Worm (Caenorhabditis elegans): ENCODE results near the gene exo-1.

The exo-1 gene

ce11 chrIII:13439415-13439814 lies 16.1 kb downstream of the exo-1 start, which contains the start of gene ciao-2B (continued):
- no peak for TF ChIP-seq sptf-1 (tag; optimal IDR thresholded peaks at IDR 0.05)
- TF ChIP-seq tlp-1 (tag; optimal IDR thresholded peaks at IDR 0.05): no peak
- peak; percentile 83 for TF ChIP-seq ceh-90 (tag; optimal IDR thresholded peaks at IDR 0.05)
- TF ChIP-seq F16B12.6 (tag; optimal IDR thresholded peaks at IDR 0.05): no peak
- no peak for TF ChIP-seq nhr-20 (tag; optimal IDR thresholded peaks at IDR 0.05)
- peak; percentile 25 to 88 for TF ChIP-seq efl-1 (optimal IDR thresholded peaks at IDR 0.05)
- TF ChIP-seq efl-1 (GFP tag; optimal IDR thresholded peaks at IDR 0.05 in 1 of 2): peak; percentile 91 to 99
- peak in 1 of 3 experiments; percentile 35 for TF ChIP-seq ceh-82 (tag; optimal IDR thresholded peaks at IDR 0.05)
- TF ChIP-seq vab-15 (tag; optimal IDR thresholded peaks at IDR 0.05): no peak
- TF ChIP-seq grh-1 (GFP tag; IDR thresholded peaks at IDR 0.05): no peak
- peak; percentile 62 for TF ChIP-seq nhr-90 (tag; optimal IDR thresholded peaks at IDR 0.05; ENCODE audit: poor library complexity)
- no peak for TF ChIP-seq unc-30 (tag; optimal IDR thresholded peaks at IDR 0.05)
- no peak for TF ChIP-seq pqm-1 (tag; optimal IDR thresholded peaks at IDR 0.05)
- no peak for TF ChIP-seq mef-2 (tag; optimal IDR thresholded peaks at IDR 0.05)
- TF ChIP-seq lin-14 (GFP tag; optimal IDR thresholded peaks at IDR 0.05): no peak
- TF ChIP-seq nhr-84 (tag; optimal IDR thresholded peaks at IDR 0.05): no peak
- TF ChIP-seq dsc-1 (tag; optimal IDR thresholded peaks at IDR 0.05): peak; percentile 52
- TF ChIP-seq fkh-4 (tag; optimal IDR thresholded peaks at IDR 0.05; ENCODE audit: borderline replicate concordance): peak; percentile 5
- no peak for TF ChIP-seq C04F5.9 (tag; optimal IDR thresholded peaks at IDR 0.05)
- no peak for TF ChIP-seq pag-3 (tag; optimal IDR thresholded peaks at IDR 0.05; ENCODE audit: borderline replicate concordance, insufficient read depth)
- peak; percentile 38 to 71 for TF ChIP-seq lsy-2 (tag; optimal IDR thresholded peaks at IDR 0.05)
- TF ChIP-seq C16A3.4 (tag; optimal IDR thresholded peaks at IDR 0.05): no peak
- TF ChIP-seq lin-13 (GFP tag; optimal IDR thresholded peaks at IDR 0.05): no peak
- TF ChIP-seq blmp-1 (tag; optimal IDR thresholded peaks at IDR 0.05): no peak
- TF ChIP-seq fos-1 (tag; optimal IDR thresholded peaks at IDR 0.05): no peak
- TF ChIP-seq elt-3 (tag; optimal IDR thresholded peaks at IDR 0.05): no peak
- 0 out of 2 replicates have a peak, but pooled peaks have one; percentile 22 for TF ChIP-seq isw-1 (GFP tag; IDR thresholded peaks at IDR 0.05)
- TF ChIP-seq unc-98 (GFP tag; IDR thresholded peaks at IDR 0.05): peak; percentile 9; the same call in 1 of the 2 replicates
- TF ChIP-seq rnt-1 (tag; optimal IDR thresholded peaks at IDR 0.05): no peak
- TF ChIP-seq efl-3 (GFP tag; optimal IDR thresholded peaks at IDR 0.05): no peak
- no peak for TF ChIP-seq ama-1 (optimal IDR thresholded peaks at IDR 0.05)

ce11 chrIII:13452824-13453223 lies 29.5 kb downstream of the exo-1 start:
- TF ChIP-seq ztf-11 (tag; optimal IDR thresholded peaks at IDR 0.05) (no peak), elt-3 (tag; optimal IDR thresholded peaks at IDR 0.05) (no peak), nhr-28 (tag; optimal IDR thresholded peaks at IDR 0.05) (no peak)

DNA sequence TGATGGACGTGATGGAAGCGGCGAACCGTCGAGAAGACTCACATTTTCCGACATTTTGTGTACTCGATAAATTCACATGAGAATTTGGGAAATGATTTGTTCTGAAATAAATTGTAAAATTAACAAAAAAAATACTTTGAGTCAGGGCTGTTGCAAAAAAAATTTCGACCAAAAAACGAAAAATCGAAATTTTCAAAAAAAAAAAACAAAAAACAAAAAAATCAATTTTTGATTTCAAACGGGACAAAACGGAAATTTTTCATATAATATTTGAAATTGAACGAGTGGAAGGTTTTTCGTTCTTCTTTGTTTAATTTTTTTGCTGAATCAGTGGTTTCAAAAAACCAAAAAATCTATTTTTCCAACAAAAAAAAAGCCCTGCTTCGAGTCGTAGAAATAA lies 31.9 kb downstream of the exo-1 start, which contains the start of gene cua-1:
TSS of gene cua-1 (minus strand) at position 101 of the 400 bp plus-strand sequence.
- TF ChIP-seq sup-37 (GFP tag; optimal IDR thresholded peaks at IDR 0.05) (no peak), tlp-1 (tag; optimal IDR thresholded peaks at IDR 0.05) (no peak), ceh-63 (GFP tag; optimal IDR thresholded peaks at IDR 0.05) (no peak), swsn-7 (tag; optimal IDR thresholded peaks at IDR 0.05) (no peak), jun-1 (tag; optimal IDR thresholded peaks at IDR 0.05) (no peak), ama-1 (optimal IDR thresholded peaks at IDR 0.05) (no peak), nhr-84 (tag; optimal IDR thresholded peaks at IDR 0.05) (no peak), ets-5 (GFP tag; IDR thresholded peaks at IDR 0.05) (no peak)

DNA sequence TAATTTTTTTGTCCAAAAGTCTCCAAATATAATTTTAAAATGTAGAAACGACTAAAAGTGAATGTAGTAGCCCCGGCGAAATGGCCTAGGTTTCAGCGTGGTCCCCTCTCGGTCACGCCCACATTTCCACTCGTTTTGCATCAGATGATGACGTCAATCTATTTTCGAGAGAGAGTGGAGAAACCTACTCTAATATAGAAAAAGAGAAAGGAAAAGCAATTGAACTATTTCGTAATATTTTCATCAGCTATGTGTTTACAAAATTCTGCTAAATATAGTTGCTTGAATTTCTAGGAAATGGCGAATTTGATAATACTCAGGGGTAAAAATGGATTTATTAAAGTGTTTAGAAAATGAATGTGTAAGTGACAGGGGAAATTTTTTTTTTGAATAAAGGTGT lies 32.5 kb downstream of the exo-1 start:
- TF ChIP-seq hlh-17 (GFP tag; optimal IDR thresholded peaks at IDR 0.05; ENCODE audit: borderline replicate concordance): no peak
- no peak for TF ChIP-seq Y116A8C.19 (tag; optimal IDR thresholded peaks at IDR 0.05; ENCODE audit: borderline replicate concordance)
- TF ChIP-seq egl-13 (tag; optimal IDR thresholded peaks at IDR 0.05): peak; percentile 51
- no peak for TF ChIP-seq sup-37 (GFP tag; optimal IDR thresholded peaks at IDR 0.05)
- no peak for TF ChIP-seq pag-3 (tag; optimal IDR thresholded peaks at IDR 0.05; ENCODE audit: borderline replicate concordance, insufficient read depth)
- no peak for TF ChIP-seq snu-23 (GFP tag; optimal IDR thresholded peaks at IDR 0.05)
- TF ChIP-seq ceh-88 (GFP tag; IDR thresholded peaks at IDR 0.05): no peak
- no peak for TF ChIP-seq F16B12.6 (tag; optimal IDR thresholded peaks at IDR 0.05)
- peak; percentile 10 for TF ChIP-seq blmp-1 (tag; optimal IDR thresholded peaks at IDR 0.05)
- TF ChIP-seq nhr-237 (tag; optimal IDR thresholded peaks at IDR 0.05): peak; percentile 22
- TF ChIP-seq skn-1 (tag; optimal IDR thresholded peaks at IDR 0.05): peak; percentile 21
- no peak for TF ChIP-seq unc-98 (GFP tag; IDR thresholded peaks at IDR 0.05)
- TF ChIP-seq fkh-8 (tag; optimal IDR thresholded peaks at IDR 0.05): peak; percentile 43
- no peak for TF ChIP-seq ztf-4 (tag; optimal IDR thresholded peaks at IDR 0.05)
- TF ChIP-seq lsy-2 (tag; optimal IDR thresholded peaks at IDR 0.05): peak; percentile 51 to 71
- TF ChIP-seq mef-2 (tag; optimal IDR thresholded peaks at IDR 0.05): peak; percentile 84
- TF ChIP-seq unc-86 (tag; optimal IDR thresholded peaks at IDR 0.05): no peak
- no peak for TF ChIP-seq ztf-11 (tag; optimal IDR thresholded peaks at IDR 0.05)
- no peak for TF ChIP-seq egl-27 (tag; optimal IDR thresholded peaks at IDR 0.05)
